Worm (Caenorhabditis elegans): ENCODE data around the gene ZK813.5.

ZK813.5 gene

DNA sequence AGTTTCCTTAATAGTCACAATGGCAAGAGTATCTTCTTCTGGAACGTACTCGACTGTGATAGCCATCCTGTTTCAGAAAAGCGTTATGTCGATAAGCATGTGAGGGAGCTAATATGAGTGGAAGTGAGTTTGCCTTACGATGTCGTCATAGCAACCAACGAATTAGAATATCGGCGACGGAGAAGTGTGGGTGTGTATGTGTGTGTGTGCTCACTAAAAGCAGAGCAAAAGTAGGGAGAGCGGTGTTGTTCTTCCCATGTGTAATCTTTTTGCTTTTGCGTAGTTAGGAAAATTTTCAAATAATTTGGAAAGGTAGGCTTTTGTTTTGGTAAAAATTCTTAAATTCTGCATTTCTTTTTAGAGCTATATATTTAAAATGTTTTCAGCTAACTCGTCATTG, at the start of gene ZK813.5:
Gene ZK813.5 (minus strand): TSS at position 101 of the 400 bp plus-strand sequence.
- TF ChIP-seq blmp-1 (tag; optimal IDR thresholded peaks at IDR 0.05) = no peak
- no peak for TF ChIP-seq unc-30 (tag; optimal IDR thresholded peaks at IDR 0.05)
- no peak for TF ChIP-seq aly-2 (tag; optimal IDR thresholded peaks at IDR 0.05)
- no peak for TF ChIP-seq dsc-1 (tag; optimal IDR thresholded peaks at IDR 0.05)

DNA sequence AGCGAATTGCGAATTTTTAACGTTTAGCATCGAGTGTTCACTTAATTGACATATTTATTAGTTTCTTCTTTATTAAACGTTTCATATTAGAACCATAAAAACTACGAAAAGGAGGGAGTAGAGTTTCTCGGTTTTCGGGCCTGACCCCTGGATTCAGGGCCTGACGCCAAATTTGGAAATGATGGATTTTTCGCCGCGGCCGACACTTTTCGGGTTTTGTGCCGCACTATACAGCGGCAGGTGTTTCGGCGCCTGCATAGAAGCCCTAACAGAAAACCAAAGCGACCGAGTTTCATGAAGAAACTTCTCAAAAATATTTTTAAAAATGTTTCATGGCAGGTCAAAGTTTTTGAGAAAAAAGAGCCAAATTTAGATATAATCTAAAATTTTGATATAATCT, 49.3 kb upstream of the ZK813.5 start:
- TF ChIP-seq ceh-88 (GFP tag; IDR thresholded peaks at IDR 0.05) = no peak
- TF ChIP-seq tbx-2 (tag; optimal IDR thresholded peaks at IDR 0.05) = no peak
- no peak for TF ChIP-seq lin-13 (GFP tag; optimal IDR thresholded peaks at IDR 0.05)
- TF ChIP-seq unc-130 (tag; optimal IDR thresholded peaks at IDR 0.05) = no peak
- TF ChIP-seq lin-35 (GFP tag; optimal IDR thresholded peaks at IDR 0.05) = no peak
- TF ChIP-seq unc-98 (GFP tag; IDR thresholded peaks at IDR 0.05) = no peak
- TF ChIP-seq nhr-71 (tag; optimal IDR thresholded peaks at IDR 0.05) = no peak
- TF ChIP-seq unc-62 (GFP tag; optimal IDR thresholded peaks at IDR 0.05) = no peak
- TF ChIP-seq zip-4 (GFP tag; optimal IDR thresholded peaks at IDR 0.05) = no peak
- no peak for TF ChIP-seq grh-1 (GFP tag; IDR thresholded peaks at IDR 0.05)
- TF ChIP-seq nhr-77 (tag; optimal IDR thresholded peaks at IDR 0.05) = no peak
- no peak for TF ChIP-seq sox-4 (tag; optimal IDR thresholded peaks at IDR 0.05)

DNA sequence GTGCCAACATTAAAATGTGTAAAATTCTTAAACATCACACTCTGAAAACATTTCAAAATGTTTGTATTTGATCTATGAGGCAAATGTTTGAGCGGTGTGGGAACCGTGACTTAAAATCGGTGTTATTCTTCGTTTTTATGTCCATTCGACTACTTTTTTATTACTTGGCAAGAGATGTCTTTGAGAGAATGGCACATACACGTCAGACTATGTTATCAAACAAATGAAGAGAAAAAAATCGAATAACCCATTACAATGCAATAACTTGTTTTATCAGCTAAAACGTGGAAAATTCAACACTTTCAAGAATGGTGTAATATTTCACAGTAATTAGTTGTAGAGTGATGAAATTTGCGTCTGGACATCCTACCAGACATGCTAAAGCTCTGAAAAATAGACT, 48.8 kb upstream of the ZK813.5 start:
- TF ChIP-seq hlh-17 (GFP tag; optimal IDR thresholded peaks at IDR 0.05; ENCODE audit: borderline replicate concordance) = no peak
- TF ChIP-seq nhr-237 (tag; optimal IDR thresholded peaks at IDR 0.05) = no peak
- TF ChIP-seq elt-2 (tag; optimal IDR thresholded peaks at IDR 0.05) = peak; percentile 25

DNA sequence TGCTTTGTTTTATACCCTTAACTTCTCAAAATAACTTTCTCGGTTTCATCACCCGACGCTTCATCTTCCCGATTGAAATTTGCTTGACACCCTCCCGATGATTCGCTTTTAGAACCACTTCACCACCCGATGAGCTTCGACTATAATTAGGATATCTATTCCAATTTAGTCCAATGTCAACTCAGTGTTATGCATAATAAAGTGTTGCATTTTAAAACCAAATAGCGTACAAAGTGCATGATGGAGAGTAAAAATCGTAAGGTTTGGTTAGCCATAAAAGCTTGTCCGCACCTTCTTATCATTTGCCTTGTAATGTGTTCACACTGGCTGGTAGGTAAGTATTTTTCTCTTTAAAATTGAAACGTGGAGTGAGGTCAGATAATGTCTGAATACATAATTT, 47.9 kb upstream of the ZK813.5 start, which contains the start of gene C12D12.1:
Gene C12D12.1 (plus strand): TSS at position 301 of the 400 bp plus-strand sequence.
- TF ChIP-seq nhr-19 (GFP tag; conservative IDR thresholded peaks at IDR 0.05) (no peak), nhr-11 (tag; optimal IDR thresholded peaks at IDR 0.05) (no peak), ets-5 (GFP tag; IDR thresholded peaks at IDR 0.05) (no peak), rnt-1 (tag; optimal IDR thresholded peaks at IDR 0.05) (no peak), unc-98 (GFP tag; IDR thresholded peaks at IDR 0.05) (no peak), isw-1 (GFP tag; IDR thresholded peaks at IDR 0.05) (no peak), egl-27 (tag; optimal IDR thresholded peaks at IDR 0.05) (no peak), nhr-237 (tag; optimal IDR thresholded peaks at IDR 0.05) (no peak), efl-3 (GFP tag; optimal IDR thresholded peaks at IDR 0.05) (no peak), nhr-20 (tag; optimal IDR thresholded peaks at IDR 0.05) (no peak), lin-13 (GFP tag; optimal IDR thresholded peaks at IDR 0.05) (no peak), nhr-47 (tag; optimal IDR thresholded peaks at IDR 0.05) (no peak), dsc-1 (tag; optimal IDR thresholded peaks at IDR 0.05) (no peak), sptf-1 (tag; optimal IDR thresholded peaks at IDR 0.05) (no peak), Y116A8C.19 (tag; optimal IDR thresholded peaks at IDR 0.05; ENCODE audit: borderline replicate concordance) (no peak)

DNA sequence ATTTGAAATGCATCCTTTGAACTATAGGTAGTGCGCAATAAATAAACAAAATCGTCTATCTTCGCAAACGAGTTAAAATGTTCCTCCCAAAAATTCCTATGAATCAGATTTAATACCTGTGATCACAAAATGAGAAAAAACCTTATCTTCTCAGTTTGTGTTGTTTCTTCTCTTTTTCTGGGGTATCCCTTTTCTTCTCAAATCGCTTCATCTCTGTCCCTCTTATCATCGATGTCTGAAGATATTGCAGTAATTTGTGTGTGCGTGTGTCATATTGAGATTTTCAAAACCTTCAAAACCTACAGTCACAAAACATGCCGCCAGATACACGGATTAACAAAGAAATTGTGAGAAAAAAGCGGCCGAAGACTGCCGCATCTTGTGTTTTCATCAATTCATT, 44.8 kb upstream of the ZK813.5 start, which contains the start of gene glt-1:
Gene glt-1 (plus strand): TSS at position 251 of the 400 bp plus-strand sequence.
- no peak for TF ChIP-seq egl-27 (tag; optimal IDR thresholded peaks at IDR 0.05)
- TF ChIP-seq nhr-71 (tag; optimal IDR thresholded peaks at IDR 0.05) = peak; percentile 28
- no peak for TF ChIP-seq aha-1 (tag; optimal IDR thresholded peaks at IDR 0.05)
- peak; percentile 20 for TF ChIP-seq nhr-20 (tag; optimal IDR thresholded peaks at IDR 0.05)
- TF ChIP-seq hlh-4 (tag; optimal IDR thresholded peaks at IDR 0.05) = no peak
- no peak for TF ChIP-seq unc-86 (tag; optimal IDR thresholded peaks at IDR 0.05)
- TF ChIP-seq C16A3.4 (tag; optimal IDR thresholded peaks at IDR 0.05) = no peak
- TF ChIP-seq nhr-85 (tag) = peak; percentile 51
- no peak for TF ChIP-seq fkh-10 (GFP tag; optimal IDR thresholded peaks at IDR 0.05)
- TF ChIP-seq elt-3 (tag; optimal IDR thresholded peaks at IDR 0.05) = peak in 5 of 6 experiments; percentile 31 to 88 (median 68)
- no peak for TF ChIP-seq snpc-4 (tag; optimal IDR thresholded peaks at IDR 0.05)
- TF ChIP-seq vab-15 (tag; optimal IDR thresholded peaks at IDR 0.05) = no peak
- no peak for TF ChIP-seq ama-1 (optimal IDR thresholded peaks at IDR 0.05)
- no peak for TF ChIP-seq ztf-4 (tag; optimal IDR thresholded peaks at IDR 0.05)
- no peak for TF ChIP-seq C34B4.2 (tag; optimal IDR thresholded peaks at IDR 0.05)
- TF ChIP-seq snu-23 (GFP tag; optimal IDR thresholded peaks at IDR 0.05) = peak; percentile 37
- TF ChIP-seq ceh-8 (GFP tag; optimal IDR thresholded peaks at IDR 0.05) = no peak
- TF ChIP-seq egl-13 (tag; optimal IDR thresholded peaks at IDR 0.05) = no peak
- no peak for TF ChIP-seq lin-35 (GFP tag; optimal IDR thresholded peaks at IDR 0.05)
- no peak for TF ChIP-seq F16B12.6 (tag; optimal IDR thresholded peaks at IDR 0.05)
- peak; percentile 56 for TF ChIP-seq lin-14 (GFP tag; optimal IDR thresholded peaks at IDR 0.05)
- TF ChIP-seq tbx-2 (tag; optimal IDR thresholded peaks at IDR 0.05) = peak; percentile 17
- peak; percentile 61 for TF ChIP-seq blmp-1 (tag; optimal IDR thresholded peaks at IDR 0.05)
- TF ChIP-seq rnt-1 (tag; optimal IDR thresholded peaks at IDR 0.05) = no peak
